Fruit fly (Drosophila melanogaster) whole organism, pupa: ENCODE results near the gene RasGAP1.

Experiments used
- CG10348 ChIP-seq: fragments of 200-800 bp; sonication (Bioruptor generic); IDR thresholded peaks from 2 replicates; pipeline ENCODE4 v1.3.6; 2022; ENCODE audit warnings: missing biosample characterization, missing genetic modification characterization
- CG12605 ChIP-seq: fragments of 200-800 bp; sonication (Bioruptor generic); IDR thresholded peaks from 2 replicates; pipeline ENCODE4 v1.3.6; 2022; ENCODE audit warnings: missing biosample characterization, missing genetic modification characterization
- CG13204 ChIP-seq: fragments of 200-800 bp; sonication (Bioruptor generic); optimal IDR thresholded peaks from 2 replicates; lab custom pipeline; 2018; ENCODE audit warnings: missing biosample characterization, mild to moderate bottlenecking, missing genetic modification characterization, moderate library complexity
- CG14655 ChIP-seq: fragments of 200-800 bp; sonication (Bioruptor generic); optimal IDR thresholded peaks from 3 replicates; lab custom pipeline; 2017; ENCODE audit warnings: mild to moderate bottlenecking, missing biosample characterization, missing genetic modification reagents, missing genetic modification characterization
- CG15710 ChIP-seq: fragments of 200-800 bp; sonication (Bioruptor generic); optimal IDR thresholded peaks from 2 replicates; lab custom pipeline; 2018; ENCODE audit warnings: missing biosample characterization, mild to moderate bottlenecking, missing genetic modification characterization, moderate library complexity
- CG17806 ChIP-seq: fragments of 200-800 bp; sonication (Bioruptor generic); optimal IDR thresholded peaks from 2 replicates; lab custom pipeline; 2018; ENCODE audit warnings: missing biosample characterization, mild to moderate bottlenecking, missing genetic modification characterization, moderate library complexity
- CG32121 ChIP-seq: fragments of 200-800 bp; sonication (Bioruptor generic); IDR thresholded peaks from 2 replicates; pipeline ENCODE4 v1.3.6; 2022; ENCODE audit warnings: missing biosample characterization, missing genetic modification characterization
- CG34367 ChIP-seq: fragments of 200-800 bp; sonication (Bioruptor generic); optimal IDR thresholded peaks from 2 replicates; lab custom pipeline; 2018; ENCODE audit warnings: missing biosample characterization, mild to moderate bottlenecking, missing genetic modification characterization
- CG4496 ChIP-seq: fragments of 200-800 bp; sonication (Bioruptor generic); IDR thresholded peaks from 3 replicates; pipeline ENCODE4 v1.3.6; 2022; ENCODE audit warnings: missing biosample characterization, missing genetic modification characterization
- CG8159 ChIP-seq: fragments of 200-800 bp; sonication (Bioruptor generic); optimal IDR thresholded peaks from 3 replicates; lab custom pipeline; 2018; ENCODE audit warnings: missing biosample characterization, mild to moderate bottlenecking, missing genetic modification characterization, moderate library complexity
- CG8301 ChIP-seq: fragments of 200-800 bp; sonication (Bioruptor generic); optimal IDR thresholded peaks from 2 replicates; lab custom pipeline; 2018; ENCODE audit warnings: missing biosample characterization, mild to moderate bottlenecking, missing genetic modification characterization
- CG9948 ChIP-seq: fragments of 200-800 bp; sonication (Bioruptor generic); optimal IDR thresholded peaks from 2 replicates; lab custom pipeline; 2018; ENCODE audit warnings: missing biosample characterization, mild to moderate bottlenecking, missing genetic modification characterization, moderate library complexity
- D1 ChIP-seq: fragments of 200-800 bp; sonication (Bioruptor generic); optimal IDR thresholded peaks from 2 replicates; lab custom pipeline; 2018; ENCODE audit warnings: missing biosample characterization, mild to moderate bottlenecking, missing genetic modification characterization, moderate library complexity
- EcR ChIP-seq: fragments of 200-800 bp; sonication (Bioruptor generic); optimal IDR thresholded peaks from 3 replicates; lab custom pipeline; 2019; ENCODE audit warnings: missing biosample characterization, missing genetic modification characterization, mild to moderate bottlenecking, moderate library complexity, missing genetic modification reagents
- Ets98B ChIP-seq: fragments of 200-800 bp; sonication (Bioruptor generic); IDR thresholded peaks from 2 replicates; pipeline ENCODE4 v1.3.6; 2022; ENCODE audit warnings: missing biosample characterization, missing genetic modification characterization
- Pif1A ChIP-seq: fragments of 200-800 bp; sonication (Bioruptor generic); optimal IDR thresholded peaks from 3 replicates; lab custom pipeline; 2016; ENCODE audit warnings: missing biosample characterization, missing genetic modification characterization
- Pif1B ChIP-seq: fragments of 200-800 bp; sonication (Bioruptor generic); optimal IDR thresholded peaks from 3 replicates; lab custom pipeline; 2016; ENCODE audit warnings: missing biosample characterization, missing genetic modification characterization
- Snoo ChIP-seq: fragments of 200-800 bp; sonication (Bioruptor generic); optimal IDR thresholded peaks from 3 replicates; lab custom pipeline; 2017; ENCODE audit warnings: missing biosample characterization, mild to moderate bottlenecking, missing genetic modification characterization, inconsistent platforms
- fd96Ca ChIP-seq: fragments of 200-800 bp; sonication (Bioruptor generic); IDR thresholded peaks from 3 replicates; pipeline ENCODE4 v1.3.6; 2022; ENCODE audit warnings: missing biosample characterization, missing genetic modification characterization
- gl ChIP-seq: fragments of 200-800 bp; sonication (Bioruptor generic); optimal IDR thresholded peaks from 2 replicates; lab custom pipeline; 2018; ENCODE audit warnings: missing biosample characterization, mild to moderate bottlenecking, missing genetic modification characterization
- rn ChIP-seq: fragments of 200-800 bp; sonication (Bioruptor generic); IDR thresholded peaks from 2 replicates; pipeline ENCODE4 v1.3.6; 2022; ENCODE audit warnings: missing biosample characterization, missing genetic modification characterization

Gene RasGAP1

DNA sequence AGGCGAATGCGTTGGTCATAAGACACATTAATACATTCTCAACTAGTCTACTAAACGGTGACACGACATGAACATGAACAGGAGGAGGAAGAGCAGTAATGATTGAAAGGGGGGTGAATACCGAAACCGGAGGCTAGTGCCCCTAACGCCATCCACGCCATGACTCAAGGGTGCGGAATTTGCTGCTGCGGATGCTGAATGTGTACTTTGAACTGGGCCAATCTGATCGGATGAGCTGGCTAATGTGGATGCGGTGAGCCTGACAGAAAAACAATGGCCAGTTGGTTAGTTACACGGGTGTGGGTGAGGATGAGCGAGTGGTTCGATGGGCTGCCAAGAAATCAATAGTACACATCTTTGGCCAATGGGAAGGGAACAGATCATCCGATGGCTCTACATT, 8.6 kb upstream of the RasGAP1 start:
- 0 out of 3 replicates have a peak, but pooled peaks have one; percentile 39 for TF ChIP-seq CG4496 (GFP tag; lab: Robert Waterston, UW)
- TF ChIP-seq gl = peak; percentile 38
- TF ChIP-seq CG17806 = no peak
- no peak for TF ChIP-seq fd96Ca (GFP tag; lab: Robert Waterston, UW)
- no peak for TF ChIP-seq D1
- no peak for TF ChIP-seq Ets98B (GFP tag; lab: Robert Waterston, UW)
- no peak for TF ChIP-seq CG34367 (tag; lab: Kevin White, UChicago)
- no peak for TF ChIP-seq CG14655 (GFP tag; lab: Kevin White, UChicago)
- no peak for TF ChIP-seq EcR (GFP tag; lab: Kevin White, UChicago)
- TF ChIP-seq CG10348 = no peak
- no peak for TF ChIP-seq CG15710
- no peak for TF ChIP-seq CG8159 (tag; lab: Kevin White, UChicago)
- TF ChIP-seq Pif1A (GFP tag; lab: Kevin White, UChicago) = no peak

DNA sequence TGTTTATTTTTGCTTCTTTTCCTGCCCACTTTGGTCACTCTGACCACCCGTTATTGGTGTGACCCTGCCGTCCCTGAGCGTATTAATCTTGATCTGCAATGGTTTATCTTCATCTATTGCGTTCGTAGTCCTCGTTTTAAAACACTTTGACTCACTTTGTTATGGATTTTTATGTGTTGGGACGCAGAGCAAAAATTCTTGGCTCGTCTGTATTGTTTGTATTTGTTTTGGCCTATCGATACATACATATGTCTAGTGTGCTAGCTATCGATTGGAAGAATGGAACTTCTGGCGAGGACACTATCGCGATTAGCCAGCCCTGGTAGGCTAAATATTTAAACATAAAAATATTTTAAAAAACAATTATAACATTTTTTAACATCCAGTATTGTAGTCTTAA, 4.5 kb upstream of the RasGAP1 start, which contains the start of gene CG10809:
Gene CG10809, minus strand, starts transcription at position 266 of the 400 bp plus-strand sequence.
- TF ChIP-seq D1 = peak; percentile 19
- no peak for TF ChIP-seq CG34367 (tag; lab: Kevin White, UChicago)
- no peak for TF ChIP-seq CG17806
- peak; percentile 16 for TF ChIP-seq CG8159 (tag; lab: Kevin White, UChicago)
- TF ChIP-seq Pif1B = no peak
- peak; percentile 2 for TF ChIP-seq CG15710
- TF ChIP-seq CG4496 (GFP tag; lab: Robert Waterston, UW) = no peak

- no peak for TF ChIP-seq Pif1A (GFP tag; lab: Kevin White, UChicago)
- peak; percentile 56; the same call in 1 of the 2 replicates for TF ChIP-seq Ets98B (GFP tag; lab: Robert Waterston, UW)
- peak; percentile 70 for TF ChIP-seq CG8159 (tag; lab: Kevin White, UChicago)
- TF ChIP-seq gl = no peak
- peak; percentile 68 for TF ChIP-seq CG17806
- TF ChIP-seq CG14655 (GFP tag; lab: Kevin White, UChicago) = no peak
- no peak for TF ChIP-seq rn (GFP tag; lab: Robert Waterston, UW)
- TF ChIP-seq EcR (GFP tag; lab: Kevin White, UChicago) = no peak
- peak; percentile 54 for TF ChIP-seq CG8301
- TF ChIP-seq CG15710 = peak; percentile 57
- peak; percentile 60; the same call in 1 of the 2 replicates for TF ChIP-seq CG32121 (GFP tag; lab: Robert Waterston, UW)
- peak; percentile 22 for TF ChIP-seq D1
- TF ChIP-seq CG4496 (GFP tag; lab: Robert Waterston, UW) = peak; percentile 45; the same call in 2 of the 3 replicates
- peak; percentile 70 for TF ChIP-seq CG12605 (GFP tag; lab: Robert Waterston, UW)
- TF ChIP-seq CG10348 = no peak
- no peak for TF ChIP-seq Snoo (tag; lab: Kevin White, UChicago)
- peak; percentile 42 for TF ChIP-seq CG34367 (tag; lab: Kevin White, UChicago)
- no peak for TF ChIP-seq CG13204 (GFP tag; lab: Kevin White, UChicago)
- TF ChIP-seq Pif1B = no peak
- TF ChIP-seq CG9948 (tag; lab: Kevin White, UChicago) = peak; percentile 65
- TF ChIP-seq fd96Ca (GFP tag; lab: Robert Waterston, UW) = no peak
These were observed 1.5 kb upstream of the RasGAP1 start for dm6 chr3L:9856430-9857218.

- peak; percentile 94 for TF ChIP-seq CG32121 (GFP tag; lab: Robert Waterston, UW)
- peak; percentile 85 for TF ChIP-seq CG34367 (tag; lab: Kevin White, UChicago)
- peak; percentile 97 for TF ChIP-seq CG8301
- TF ChIP-seq CG9948 (tag; lab: Kevin White, UChicago) = peak; percentile 92
- TF ChIP-seq gl = peak; percentile 91
- peak; percentile 91 for TF ChIP-seq CG12605 (GFP tag; lab: Robert Waterston, UW)
- TF ChIP-seq D1 = peak; percentile 82
- TF ChIP-seq Pif1B = peak; percentile 95
- peak; percentile 97 for TF ChIP-seq fd96Ca (GFP tag; lab: Robert Waterston, UW)
- TF ChIP-seq rn (GFP tag; lab: Robert Waterston, UW) = peak; percentile 92
- peak; percentile 96 for TF ChIP-seq Ets98B (GFP tag; lab: Robert Waterston, UW)
- peak; percentile 19 for TF ChIP-seq EcR (GFP tag; lab: Kevin White, UChicago)
- peak; percentile 96 for TF ChIP-seq Pif1A (GFP tag; lab: Kevin White, UChicago)
- TF ChIP-seq CG17806 = peak; percentile 95
- peak; percentile 96 for TF ChIP-seq CG14655 (GFP tag; lab: Kevin White, UChicago)
- peak; percentile 89 for TF ChIP-seq CG15710
- TF ChIP-seq CG4496 (GFP tag; lab: Robert Waterston, UW) = peak; percentile 98
- peak; percentile 65 for TF ChIP-seq CG10348
- peak; percentile 90 for TF ChIP-seq Snoo (tag; lab: Kevin White, UChicago)
- peak; percentile 96 for TF ChIP-seq CG8159 (tag; lab: Kevin White, UChicago)
- TF ChIP-seq CG13204 (GFP tag; lab: Kevin White, UChicago) = peak; percentile 72
- TF ChIP-seq, all 21 proteins: peak for 21
These were observed 820 bp upstream of the RasGAP1 start for dm6 chr3L:9855784-9856426.

DNA sequence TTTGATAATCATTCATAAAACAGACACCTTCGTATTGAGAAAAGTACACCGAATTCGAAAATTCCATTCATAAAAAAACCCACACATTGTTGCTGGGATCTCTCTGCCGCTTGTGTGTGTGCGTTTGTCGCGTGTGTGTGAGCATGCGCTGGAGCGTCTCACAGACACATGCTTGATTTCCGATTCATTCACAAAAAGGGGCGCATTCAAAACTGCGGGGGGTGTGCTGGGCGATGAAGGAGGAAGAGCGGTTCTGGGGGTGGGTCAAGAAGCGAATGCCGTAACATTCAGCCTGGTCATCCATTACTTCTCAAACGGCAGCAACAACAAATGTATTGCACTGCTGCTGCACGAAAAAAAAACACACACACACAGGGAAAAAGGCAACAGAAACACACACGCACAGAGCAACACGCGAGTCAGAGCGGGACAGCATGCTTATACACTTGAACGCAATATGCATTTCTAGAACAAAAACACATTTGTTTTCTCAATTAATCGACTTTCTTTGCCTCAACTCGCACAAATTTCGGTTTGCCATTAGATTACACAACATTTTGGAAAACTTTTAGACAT, 1.1 kb downstream of the RasGAP1 start:
- peak; percentile 56 for TF ChIP-seq EcR (GFP tag; lab: Kevin White, UChicago)
- no peak for TF ChIP-seq CG34367 (tag; lab: Kevin White, UChicago)
- no peak for TF ChIP-seq CG15710
- TF ChIP-seq CG13204 (GFP tag; lab: Kevin White, UChicago) = no peak
- peak; percentile 34 for TF ChIP-seq Pif1B
- TF ChIP-seq CG9948 (tag; lab: Kevin White, UChicago) = no peak
- TF ChIP-seq CG10348 = no peak
- TF ChIP-seq gl = peak; percentile 10
- TF ChIP-seq CG17806 = no peak
- peak; percentile 57; the same call in 1 of the 2 replicates for TF ChIP-seq CG12605 (GFP tag; lab: Robert Waterston, UW)
- TF ChIP-seq rn (GFP tag; lab: Robert Waterston, UW) = 0 out of 2 replicates have a peak, but pooled peaks have one; percentile 4
- 0 out of 3 replicates have a peak, but pooled peaks have one; percentile 25 for TF ChIP-seq CG4496 (GFP tag; lab: Robert Waterston, UW)
- peak; percentile 48 for TF ChIP-seq Ets98B (GFP tag; lab: Robert Waterston, UW)
- no peak for TF ChIP-seq D1
- peak; percentile 8 for TF ChIP-seq CG14655 (GFP tag; lab: Kevin White, UChicago)
- no peak for TF ChIP-seq CG8301
- TF ChIP-seq CG32121 (GFP tag; lab: Robert Waterston, UW) = peak; percentile 53
- TF ChIP-seq Snoo (tag; lab: Kevin White, UChicago) = no peak
- TF ChIP-seq Pif1A (GFP tag; lab: Kevin White, UChicago) = no peak
- TF ChIP-seq fd96Ca (GFP tag; lab: Robert Waterston, UW) = peak; percentile 69
- no peak for TF ChIP-seq CG8159 (tag; lab: Kevin White, UChicago)
